Fruit fly (Drosophila melanogaster) whole organism, embryonic: ENCODE data around the gene ast.

Experiments
- ATbp ChIP-seq: fragments of 200-800 bp; sonication (Bioruptor generic); optimal IDR thresholded peaks from 2 replicates; lab custom pipeline; 2017; ENCODE audit warnings: missing biosample characterization, mild to moderate bottlenecking, missing genetic modification characterization, missing genetic modification reagents
- Aef1 ChIP-seq: fragments of 200-800 bp; sonication (Bioruptor generic); IDR thresholded peaks from 3 replicates; pipeline ENCODE4 v1.3.6; 2022; ENCODE audit warnings: missing biosample characterization, missing genetic modification characterization
- Atf6 ChIP-seq: fragments of 200-800 bp; sonication (Bioruptor generic); IDR thresholded peaks from 2 replicates; pipeline ENCODE4 v1.3.6; 2022; ENCODE audit warnings: missing biosample characterization, missing genetic modification characterization
- CG10209 ChIP-seq: fragments of 200-800 bp; sonication (Bioruptor generic); optimal IDR thresholded peaks from 3 replicates; lab custom pipeline; 2017; ENCODE audit warnings: missing biosample characterization, mild to moderate bottlenecking, missing genetic modification characterization, missing genetic modification reagents
- CG10321 ChIP-seq: fragments of 200-800 bp; sonication (Bioruptor generic); IDR thresholded peaks from 2 replicates; pipeline ENCODE4 v1.3.6; 2022; ENCODE audit warnings: missing biosample characterization, missing genetic modification characterization
- CG10979 ChIP-seq: fragments of 200-800 bp; sonication (Bioruptor generic); optimal IDR thresholded peaks from 2 replicates; lab custom pipeline; 2018; ENCODE audit warnings: missing biosample characterization, mild to moderate bottlenecking, missing genetic modification characterization, moderate library complexity
- CG12299 ChIP-seq: fragments of 200-800 bp; sonication (Bioruptor generic); optimal IDR thresholded peaks from 2 replicates; lab custom pipeline; 2018; ENCODE audit warnings: missing biosample characterization, mild to moderate bottlenecking, missing genetic modification characterization
- CG12942 ChIP-seq: fragments of 200-800 bp; sonication (Bioruptor generic); optimal IDR thresholded peaks from 3 replicates; lab custom pipeline; 2016; ENCODE audit warnings: missing biosample characterization, missing genetic modification characterization
- CG14014 ChIP-seq: fragments of 200-800 bp; sonication (Bioruptor generic); IDR thresholded peaks from 2 replicates; pipeline ENCODE4 v1.3.6; 2022; ENCODE audit warnings: missing biosample characterization, missing genetic modification characterization
- CG16815 ChIP-seq: fragments of 200-800 bp; sonication (Bioruptor generic); optimal IDR thresholded peaks from 3 replicates; lab custom pipeline; 2017; ENCODE audit warnings: missing biosample characterization, mild to moderate bottlenecking, missing genetic modification characterization
- CG17568 ChIP-seq: fragments of 200-800 bp; sonication (Bioruptor generic); optimal IDR thresholded peaks from 2 replicates; lab custom pipeline; 2018; ENCODE audit warnings: missing biosample characterization, mild to moderate bottlenecking, missing genetic modification characterization, moderate library complexity
- CG18262 ChIP-seq: fragments of 200-800 bp; optimal IDR thresholded peaks from 3 replicates; lab custom pipeline; 2019; ENCODE audit warnings: missing biosample characterization, mild to moderate bottlenecking, missing genetic modification characterization, moderate library complexity
- CG2199 ChIP-seq: fragments of 200-800 bp; sonication (Bioruptor generic); IDR thresholded peaks from 3 replicates; pipeline ENCODE4 v1.3.6; 2022; ENCODE audit warnings: missing biosample characterization, missing genetic modification characterization
- CG30431 ChIP-seq: fragments of 200-800 bp; sonication (Bioruptor generic); optimal IDR thresholded peaks from 2 replicates; lab custom pipeline; 2017; ENCODE audit warnings: missing biosample characterization, missing genetic modification characterization
- CG31224 ChIP-seq: fragments of 200-800 bp; sonication (Bioruptor generic); IDR thresholded peaks from 2 replicates; pipeline ENCODE4 v1.3.6; 2022; ENCODE audit warnings: missing biosample characterization, missing genetic modification characterization
- CG3281 ChIP-seq: fragments of 200-800 bp; sonication (Bioruptor generic); optimal IDR thresholded peaks from 3 replicates; lab custom pipeline; 2017; ENCODE audit warnings: missing biosample characterization, mild to moderate bottlenecking, missing genetic modification characterization
- CG6689 ChIP-seq: fragments of 200-800 bp; sonication (Bioruptor generic); IDR thresholded peaks from 2 replicates; pipeline ENCODE4 v1.3.6; 2022; ENCODE audit warnings: missing biosample characterization, missing genetic modification characterization
- CG7372 ChIP-seq: fragments of 200-800 bp; sonication (Bioruptor generic); IDR thresholded peaks from 2 replicates; pipeline ENCODE4 v1.3.6; 2022; ENCODE audit warnings: missing biosample characterization, missing genetic modification characterization
- Camta ChIP-seq: fragments of 200-800 bp; sonication (Bioruptor generic); optimal IDR thresholded peaks from 2 replicates; lab custom pipeline; 2016; ENCODE audit warnings: missing biosample characterization, missing genetic modification characterization
- Chrac-16 ChIP-seq: fragments of 200-800 bp; sonication (Bioruptor generic); optimal IDR thresholded peaks from 3 replicates; lab custom pipeline; 2016; ENCODE audit warnings: missing biosample characterization, missing genetic modification characterization
- Ets97D ChIP-seq: fragments of 200-800 bp; sonication (Bioruptor generic); optimal IDR thresholded peaks from 3 replicates; lab custom pipeline; 2016; ENCODE audit warnings: missing biosample characterization, missing genetic modification characterization
- GATAe ChIP-seq: fragments of 200-800 bp; sonication (Bioruptor generic); conservative IDR thresholded peaks from 2 replicates; pipeline ENCODE4 v1.3.6; 2022; ENCODE audit warnings: missing biosample characterization, missing genetic modification characterization
- Gug ChIP-seq: fragments of 200-800 bp; sonication (Bioruptor generic); IDR thresholded peaks from 4 replicates; pipeline ENCODE4 v1.3.6; 2022; ENCODE audit warnings: missing biosample characterization, missing genetic modification characterization
- HLH3B ChIP-seq: fragments of 200-800 bp; sonication (Bioruptor generic); IDR thresholded peaks from 2 replicates; pipeline ENCODE4 v1.3.6; 2022; ENCODE audit warnings: missing biosample characterization, missing genetic modification characterization
- Lhr ChIP-seq: fragments of 200-800 bp; sonication (Bioruptor generic); optimal IDR thresholded peaks from 3 replicates; lab custom pipeline; 2017; ENCODE audit warnings: mild to moderate bottlenecking, missing biosample characterization, missing genetic modification reagents, missing genetic modification characterization
- Max ChIP-seq: fragments of 200-800 bp; sonication (Bioruptor generic); optimal IDR thresholded peaks from 2 replicates; lab custom pipeline; 2016; ENCODE audit warnings: missing biosample characterization, mild to moderate bottlenecking, missing genetic modification characterization
- Sin3A ChIP-seq: fragments of >200 bp; optimal IDR thresholded peaks from 2 replicates; lab custom pipeline; 2018
- Spps ChIP-seq: fragments of 200-800 bp; sonication (Bioruptor generic); optimal IDR thresholded peaks from 2 replicates; lab custom pipeline; 2018; ENCODE audit warnings: missing biosample characterization, mild to moderate bottlenecking, missing genetic modification characterization
- Xbp1 ChIP-seq: fragments of 200-800 bp; sonication (Bioruptor generic); optimal IDR thresholded peaks from 3 replicates; lab custom pipeline; 2016; ENCODE audit warnings: missing biosample characterization, mild to moderate bottlenecking, missing genetic modification characterization
- ara ChIP-seq: fragments of 200-800 bp; sonication (Bioruptor generic); IDR thresholded peaks from 2 replicates; pipeline ENCODE4 v1.3.6; 2022; ENCODE audit warnings: missing biosample characterization, missing genetic modification characterization
- bcd ChIP-seq: fragments of 200-800 bp; sonication (Bioruptor generic); optimal IDR thresholded peaks from 2 replicates; lab custom pipeline; 2017; ENCODE audit warnings: missing biosample characterization, mild to moderate bottlenecking, missing genetic modification characterization
- bsh ChIP-seq, 2 experiments: fragments of 200-800 bp; sonication (Bioruptor generic); optimal IDR thresholded peaks; 2 replicates each; lab custom pipeline; 2017 to 2018; ENCODE audit warnings: mild to moderate bottlenecking in 2 of 2, missing biosample characterization in 2 of 2, missing genetic modification characterization in 2 of 2, moderate library complexity in 1 of 2
- btn ChIP-seq: fragments of 200-800 bp; sonication (Bioruptor generic); optimal IDR thresholded peaks from 2 replicates; lab custom pipeline; 2016; ENCODE audit warnings: missing biosample characterization, missing genetic modification characterization
- chinmo ChIP-seq: fragments of 200-800 bp; sonication (Bioruptor generic); IDR thresholded peaks from 4 replicates; pipeline ENCODE4 v1.3.6; 2022; ENCODE audit warnings: missing biosample characterization, missing genetic modification characterization; ENCODE audit not compliant: partially characterized antibody
- da ChIP-seq: fragments of 200-800 bp; sonication (Bioruptor generic); optimal IDR thresholded peaks from 2 replicates; lab custom pipeline; 2016; ENCODE audit warnings: missing biosample characterization, missing genetic modification characterization
- dimm ChIP-seq: fragments of 200-800 bp; sonication (Bioruptor generic); IDR thresholded peaks from 2 replicates; pipeline ENCODE4 v1.3.6; 2022; ENCODE audit warnings: missing biosample characterization, missing genetic modification characterization
- disco-r ChIP-seq: fragments of 200-800 bp; sonication (Bioruptor generic); optimal IDR thresholded peaks from 2 replicates; lab custom pipeline; 2016; ENCODE audit warnings: missing biosample characterization, missing genetic modification characterization
- dysf ChIP-seq: fragments of 200-800 bp; sonication (Bioruptor generic); IDR thresholded peaks from 3 replicates; pipeline ENCODE4 v1.3.6; 2022; ENCODE audit warnings: missing biosample characterization, missing genetic modification characterization
- fd96Cb ChIP-seq: fragments of 200-800 bp; sonication (Bioruptor generic); optimal IDR thresholded peaks from 2 replicates; lab custom pipeline; 2018; ENCODE audit warnings: missing biosample characterization, mild to moderate bottlenecking, missing genetic modification characterization, moderate library complexity
- fru ChIP-seq: fragments of >200 bp; optimal IDR thresholded peaks from 2 replicates; lab custom pipeline; 2017
- grau ChIP-seq: fragments of 200-800 bp; optimal IDR thresholded peaks from 3 replicates; lab custom pipeline; 2019; ENCODE audit warnings: missing biosample characterization, mild to moderate bottlenecking, missing genetic modification characterization, moderate library complexity
- gt ChIP-seq: fragments of 200-800 bp; sonication (Bioruptor generic); IDR thresholded peaks from 2 replicates; pipeline ENCODE4 v1.3.6; 2022; ENCODE audit warnings: missing biosample characterization, missing genetic modification characterization
- lilli ChIP-seq: fragments of 200-800 bp; sonication (Bioruptor generic); optimal IDR thresholded peaks from 3 replicates; lab custom pipeline; 2016; ENCODE audit warnings: missing biosample characterization, missing genetic modification characterization
- lola ChIP-seq, 3 experiments: fragments of >200 bp in 2 of 3; fragments of 200-800 bp in 1 of 3; sonication (Bioruptor generic) in 1 of 3; optimal IDR thresholded peaks; 2 replicates each; lab custom pipeline; 2017 to 2019; ENCODE audit warnings: missing biosample characterization in 3 of 3, missing genetic modification characterization in 3 of 3, mild to moderate bottlenecking in 1 of 3, moderate library complexity in 1 of 3
- peb ChIP-seq: fragments of 200-800 bp; sonication (Bioruptor generic); IDR thresholded peaks from 2 replicates; pipeline ENCODE4 v1.3.6; 2022; ENCODE audit warnings: missing biosample characterization, missing genetic modification characterization
- sens ChIP-seq: fragments of 200-800 bp; sonication (Bioruptor generic); peaks from one replicate; lab custom pipeline; 2016; ENCODE audit warnings: missing biosample characterization, missing genetic modification characterization
- sim ChIP-seq: fragments of 200-800 bp; sonication (Bioruptor generic); IDR thresholded peaks from 2 replicates; pipeline ENCODE4 v1.3.6; 2022; ENCODE audit warnings: missing biosample characterization, missing genetic modification characterization
- slbo ChIP-seq: fragments of 200-800 bp; sonication (Bioruptor generic); IDR thresholded peaks from 2 replicates; pipeline ENCODE4 v1.3.6; 2022; ENCODE audit warnings: missing biosample characterization, missing genetic modification characterization
- sob ChIP-seq: fragments of 200-800 bp; sonication (Bioruptor generic); IDR thresholded peaks from 2 replicates; pipeline ENCODE4 v1.3.6; 2022; ENCODE audit warnings: missing biosample characterization, missing genetic modification characterization
- sqz ChIP-seq: fragments of 200-800 bp; sonication (Bioruptor generic); optimal IDR thresholded peaks from 3 replicates; lab custom pipeline; 2018; ENCODE audit warnings: missing biosample characterization, mild to moderate bottlenecking, missing genetic modification characterization
- tap ChIP-seq: fragments of 200-800 bp; optimal IDR thresholded peaks from 3 replicates; lab custom pipeline; 2019; ENCODE audit warnings: missing biosample characterization, mild to moderate bottlenecking, missing genetic modification characterization, moderate library complexity
- tin ChIP-seq: fragments of 200-800 bp; sonication (Bioruptor generic); optimal IDR thresholded peaks from 3 replicates; lab custom pipeline; 2016; ENCODE audit warnings: missing biosample characterization, missing genetic modification characterization
- wor ChIP-seq: fragments of 200-800 bp; sonication (Bioruptor generic); IDR thresholded peaks from 2 replicates; pipeline ENCODE4 v1.3.6; 2022; ENCODE audit warnings: missing biosample characterization, missing genetic modification characterization

ast gene

DNA sequence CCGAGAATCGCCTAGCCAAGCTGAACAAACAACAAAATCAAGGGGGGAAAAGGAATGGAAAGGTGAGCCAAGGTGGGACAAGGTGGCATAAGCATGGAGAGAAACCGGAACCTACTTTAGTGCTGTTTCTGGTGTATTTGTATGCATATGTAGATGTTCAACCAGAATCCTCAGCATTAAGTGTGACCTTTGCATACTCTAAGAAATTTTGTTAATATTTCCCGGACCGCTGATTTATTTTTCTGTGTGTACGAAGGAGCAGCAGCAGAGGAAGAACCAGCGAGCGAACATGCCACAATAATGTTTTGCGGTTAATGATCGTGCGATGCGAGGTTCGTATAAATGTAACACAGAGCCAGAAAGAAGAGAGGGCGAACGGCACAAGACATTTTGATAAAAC is 12.7 kb upstream of the ast start (continued):
- TF ChIP-seq CG10321 (GFP tag; lab: Robert Waterston, UW) (0 out of 2 replicates have a peak, but pooled peaks have one; percentile 7), lola (GFP tag; optimal IDR thresholded peaks at IDR 0.05; lab: Kevin White, UChicago) (peak in 1 of 3 experiments; percentile 8), peb (no peak), Max (GFP tag; lab: Kevin White, UChicago) (no peak), CG30431 (no peak), CG31224 (GFP tag; lab: Robert Waterston, UW) (no peak), CG12299 (tag; lab: Kevin White, UChicago) (no peak), CG14014 (no peak), CG7372 (GFP tag; lab: Robert Waterston, UW) (no peak), grau (no peak), ATbp (GFP tag; lab: Kevin White, UChicago) (no peak), da (GFP tag; lab: Kevin White, UChicago) (no peak), fru (no peak), lilli (GFP tag; lab: Kevin White, UChicago) (no peak), sob (GFP tag; lab: Robert Waterston, UW) (0 out of 2 replicates have a peak, but pooled peaks have one; percentile 24), CG10979 (tag; lab: Kevin White, UChicago) (peak; percentile 31), bsh (GFP tag; optimal IDR thresholded peaks at IDR 0.05; lab: Kevin White, UChicago) (peak; percentile 30 to 75), fd96Cb (tag; lab: Kevin White, UChicago) (no peak), sens (GFP tag; lab: Kevin White, UChicago) (peak; percentile 87), CG6689 (GFP tag; lab: Robert Waterston, UW) (peak; percentile 29; the same call in 1 of the 2 replicates), tin (GFP tag; lab: Kevin White, UChicago) (peak; percentile 5), CG3281 (GFP tag; lab: Kevin White, UChicago) (no peak), Xbp1 (peak; percentile 10), CG16815 (GFP tag; lab: Kevin White, UChicago) (peak; percentile 14), Ets97D (GFP tag; lab: Kevin White, UChicago) (no peak), CG12942 (GFP tag; lab: Kevin White, UChicago) (no peak), dimm (GFP tag; lab: Robert Waterston, UW) (no peak), Sin3A (lab: Kevin White, UChicago) (no peak), slbo (GFP tag; lab: Robert Waterston, UW) (no peak), dysf (GFP tag; lab: Robert Waterston, UW) (0 out of 3 replicates have a peak, but pooled peaks have one; percentile 32), bcd (GFP tag; lab: Kevin White, UChicago) (no peak), disco-r (GFP tag; lab: Kevin White, UChicago) (no peak), Spps (tag; lab: Kevin White, UChicago) (no peak), sqz (GFP tag; lab: Kevin White, UChicago) (no peak), CG18262 (tag; lab: Kevin White, UChicago) (peak; percentile 23), CG17568 (no peak), Atf6 (no peak), Camta (GFP tag; lab: Kevin White, UChicago) (no peak), sim (0 out of 2 replicates have a peak, but pooled peaks have one; percentile 5), HLH3B (GFP tag; lab: Robert Waterston, UW) (no peak), GATAe (GFP tag; lab: Robert Waterston, UW) (no peak), Gug (GFP tag; lab: Robert Waterston, UW) (0 out of 4 replicates have a peak, but pooled peaks have one; percentile 13), tap (tag; lab: Kevin White, UChicago) (no peak), btn (no peak), CG10209 (GFP tag; lab: Kevin White, UChicago) (no peak), Chrac-16 (GFP tag; lab: Kevin White, UChicago) (peak; percentile 2), Aef1 (GFP tag; lab: Robert Waterston, UW) (no peak), CG2199 (0 out of 3 replicates have a peak, but pooled peaks have one; percentile 8), Lhr (GFP tag; lab: Kevin White, UChicago) (no peak), ara (peak; percentile 54; the same call in 1 of the 2 replicates), wor (GFP tag; lab: Robert Waterston, UW) (no peak), chinmo (GFP tag; lab: Robert Waterston, UW) (no peak), gt (GFP tag; lab: Robert Waterston, UW) (no peak)
